Worm (Caenorhabditis elegans) whole organism, early embryonic: ENCODE measurements around the gene bbln-1.

ENCODE experiments used
- B0310.2 ChIP-seq: sonication (generic microtip); optimal IDR thresholded peaks from 2 replicates; lab custom pipeline; 2016; ENCODE audit warnings: mild to moderate bottlenecking, missing genetic modification characterization, missing compliant biosample characterization
- aly-1 ChIP-seq: sonication (generic microtip); optimal IDR thresholded peaks from 2 replicates; lab custom pipeline; 2016; ENCODE audit warnings: missing genetic modification characterization, missing compliant biosample characterization
- ama-1 ChIP-seq: fragments of 150-350 bp; optimal IDR thresholded peaks from 2 replicates; lab custom pipeline; 2014
- ceh-36 ChIP-seq: sonication (generic microtip); optimal IDR thresholded peaks from 2 replicates; lab custom pipeline; 2016; ENCODE audit warnings: missing genetic modification characterization, inconsistent platforms, missing compliant biosample characterization
- ets-7 ChIP-seq: sonication (generic microtip); optimal IDR thresholded peaks from 2 replicates; lab custom pipeline; 2016; ENCODE audit warnings: missing genotype, missing genetic modification characterization, missing compliant biosample characterization
- flt-1 ChIP-seq: fragments of 200-800 bp; sonication (Bioruptor generic); IDR thresholded peaks from 2 replicates; pipeline ENCODE4 v1.3.6; 2022; ENCODE audit warnings: missing genetic modification characterization, missing compliant biosample characterization
- hmbx-1 ChIP-seq: sonication (generic microtip); optimal IDR thresholded peaks from 2 replicates; lab custom pipeline; 2016; ENCODE audit warnings: mild to moderate bottlenecking, missing genetic modification characterization, missing compliant biosample characterization
- hnd-1 ChIP-seq: sonication (generic microtip); optimal IDR thresholded peaks from 2 replicates; lab custom pipeline; 2016; ENCODE audit warnings: missing genetic modification characterization, missing compliant biosample characterization
- pes-1 ChIP-seq: fragments of 200-800 bp; sonication (Bioruptor generic); IDR thresholded peaks from 2 replicates; pipeline ENCODE4 v1.3.6; 2022; ENCODE audit warnings: missing genetic modification reagents, missing genetic modification characterization, missing compliant biosample characterization
- scrt-1 ChIP-seq: fragments of 200-800 bp; sonication (Bioruptor generic); IDR thresholded peaks from 2 replicates; pipeline ENCODE4 v1.3.6; 2022; ENCODE audit warnings: missing genetic modification characterization, missing compliant biosample characterization
- tbx-11 ChIP-seq: fragments of 200-800 bp; sonication (Bioruptor generic); IDR thresholded peaks from 2 replicates; pipeline ENCODE4 v1.3.6; 2022; ENCODE audit warnings: missing genetic modification characterization, missing compliant biosample characterization
- tra-4 ChIP-seq: sonication (generic microtip); optimal IDR thresholded peaks from 2 replicates; lab custom pipeline; 2017; ENCODE audit warnings: missing genetic modification characterization, missing compliant biosample characterization

DNA sequence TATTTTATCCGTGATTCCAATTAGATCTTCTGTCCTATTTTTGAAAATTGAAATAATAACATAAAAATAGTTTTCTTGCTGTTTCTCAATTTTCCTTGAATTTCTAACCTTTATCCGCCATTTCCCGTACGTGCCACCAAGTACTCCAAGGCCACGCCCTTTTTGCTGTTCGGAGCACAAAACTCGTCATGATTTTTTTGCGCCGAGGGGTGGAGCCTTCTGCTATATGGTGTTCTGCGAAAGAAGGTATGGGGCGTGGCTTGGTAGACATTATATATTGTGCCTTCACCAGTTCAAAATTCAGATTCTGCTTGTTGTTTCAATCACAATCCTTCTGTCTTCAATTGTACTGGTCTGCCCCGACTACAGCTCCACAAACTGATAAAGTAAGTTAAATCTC is 7.0 kb downstream of the bbln-1 start, which contains the start of gene C15C7.4:
- TF ChIP-seq tra-4 (tag; lab: Kevin White, UChicago) (no peak), hnd-1 (no peak), ama-1 (lab: Kevin White, UChicago) (no peak), ceh-36 (tag; lab: Kevin White, UChicago) (no peak), flt-1 (GFP tag; lab: Robert Waterston, UW) (no peak), ets-7 (no peak), scrt-1 (GFP tag; lab: Robert Waterston, UW) (no peak), aly-1 (tag; lab: Kevin White, UChicago) (no peak), hmbx-1 (tag; lab: Kevin White, UChicago) (no peak), B0310.2 (no peak), tbx-11 (no peak), pes-1 (GFP tag; lab: Robert Waterston, UW) (no peak)
